Fruit fly (Drosophila melanogaster): Measurements from ENCODE around the gene lost.
A peak's percentile ranks its signal among the peaks of the same experiment; 100 is the strongest.

lost gene

dm6 chr3R:4359625-4360024, 43.3 kb upstream of the lost start, which contains the start of gene CG1090 (continued):
- TF ChIP-seq CG16779 (GFP tag; IDR thresholded peaks at IDR 0.05) (0 out of 2 replicates have a peak, but pooled peaks have one; percentile 36), CG18599 (GFP tag; optimal IDR thresholded peaks at IDR 0.05) (peak; percentile 70), Hr39 (optimal IDR thresholded peaks at IDR 0.05) (no peak), CG17385 (GFP tag; optimal IDR thresholded peaks at IDR 0.05) (peak; percentile 28), CG5180 (GFP tag; optimal IDR thresholded peaks at IDR 0.05) (peak; percentile 24), CG4730 (GFP tag; IDR thresholded peaks at IDR 0.05) (no peak), NFAT (GFP tag; IDR thresholded peaks at IDR 0.05) (peak; percentile 30; the same call in 1 of the 2 replicates), CG10267 (tag; optimal IDR thresholded peaks at IDR 0.05) (no peak), caup (GFP tag; optimal IDR thresholded peaks at IDR 0.05; ENCODE audit: severe bottlenecking) (peak; percentile 29), Meics (GFP tag; optimal IDR thresholded peaks at IDR 0.05) (peak; percentile 52), Bteb2 (GFP tag; optimal IDR thresholded peaks at IDR 0.05) (no peak), CG10366 (GFP tag; IDR thresholded peaks at IDR 0.05) (no peak), cad (GFP tag; optimal IDR thresholded peaks at IDR 0.05) (no peak), CG6813 (GFP tag; optimal IDR thresholded peaks at IDR 0.05) (peak; percentile 37), unc-4 (GFP tag; IDR thresholded peaks at IDR 0.05; ENCODE audit: partially characterized antibody) (0 out of 2 replicates have a peak, but pooled peaks have one; percentile 29), CG16813 (GFP tag; IDR thresholded peaks at IDR 0.05; ENCODE audit: partially characterized antibody) (no peak), Eip74EF (GFP tag; optimal IDR thresholded peaks at IDR 0.05) (no peak), Hr78 (GFP tag; optimal IDR thresholded peaks at IDR 0.05) (no peak), CG2875 (GFP tag; optimal IDR thresholded peaks at IDR 0.05) (no peak), CTCF (GFP tag; optimal IDR thresholded peaks at IDR 0.05) (peak; percentile 90), Ets65A (GFP tag) (peak; percentile 60), CG13296 (GFP tag; optimal IDR thresholded peaks at IDR 0.05) (peak; percentile 40), CG15514 (GFP tag; optimal IDR thresholded peaks at IDR 0.05) (peak; percentile 56), CG13894 (tag; optimal IDR thresholded peaks at IDR 0.05) (peak; percentile 41), CG7357 (GFP tag; IDR thresholded peaks at IDR 0.05) (no peak), CG10543 (GFP tag; optimal IDR thresholded peaks at IDR 0.05) (peak; percentile 64), sqz (GFP tag; optimal IDR thresholded peaks at IDR 0.05) (no peak), wdn (GFP tag; IDR thresholded peaks at IDR 0.05) (no peak), CG9437 (GFP tag; optimal IDR thresholded peaks at IDR 0.05) (no peak), Med (GFP tag) (peak; percentile 60), Ssrp (tag; optimal IDR thresholded peaks at IDR 0.05) (no peak), D19B (GFP tag; optimal IDR thresholded peaks at IDR 0.05) (no peak), CG8388 (GFP tag; optimal IDR thresholded peaks at IDR 0.05) (no peak), lov (optimal IDR thresholded peaks at IDR 0.05) (no peak), lov (GFP tag; IDR thresholded peaks at IDR 0.05) (no peak), CG12659 (GFP tag; optimal IDR thresholded peaks at IDR 0.05) (peak; percentile 10), Spps (tag; optimal IDR thresholded peaks at IDR 0.05) (no peak), Dp (GFP tag; optimal IDR thresholded peaks at IDR 0.05) (no peak), nau (GFP tag; optimal IDR thresholded peaks at IDR 0.05) (peak; percentile 22), ssp (GFP tag; IDR thresholded peaks at IDR 0.05) (no peak), zfh2 (GFP tag; optimal IDR thresholded peaks at IDR 0.05) (no peak), wek (GFP tag; optimal IDR thresholded peaks at IDR 0.05) (no peak), shn (GFP tag; optimal IDR thresholded peaks at IDR 0.05) (no peak), gce (GFP tag; IDR thresholded peaks at IDR 0.05) (0 out of 3 replicates have a peak, but pooled peaks have one; percentile 39), Hand (GFP tag; optimal IDR thresholded peaks at IDR 0.05) (peak; percentile 60), Doc3 (GFP tag; IDR thresholded peaks at IDR 0.05; ENCODE audit: partially characterized antibody) (no peak), chinmo (GFP tag; IDR thresholded peaks at IDR 0.05; ENCODE audit: partially characterized antibody) (0 out of 4 replicates have a peak, but pooled peaks have one; percentile 37), CG33557 (GFP tag; optimal IDR thresholded peaks at IDR 0.05) (no peak), Ravus (GFP tag; IDR thresholded peaks at IDR 0.05) (no peak), CG7839 (tag; optimal IDR thresholded peaks at IDR 0.05) (no peak)

Data from whole organism, embryonic.